Fruit fly (Drosophila melanogaster) whole organism, embryonic: ENCODE results near the gene grnd.
A peak's percentile ranks its signal among the peaks of the same experiment; 100 is the strongest.

Source experiments
- Abd-B ChIP-seq: fragments of 200-800 bp; sonication (Bioruptor generic); optimal IDR thresholded peaks from 2 replicates; lab custom pipeline; 2018; ENCODE audit warnings: missing biosample characterization, mild to moderate bottlenecking, missing genetic modification characterization, moderate library complexity
- C15 ChIP-seq: fragments of 200-800 bp; sonication (Bioruptor generic); IDR thresholded peaks from 3 replicates; pipeline ENCODE4 v1.3.6; 2022; ENCODE audit warnings: missing biosample characterization, missing genetic modification characterization
- CG10274 ChIP-seq: fragments of 200-800 bp; sonication (Bioruptor generic); optimal IDR thresholded peaks from 3 replicates; lab custom pipeline; 2017; ENCODE audit warnings: missing biosample characterization, mild to moderate bottlenecking, missing genetic modification characterization
- CG11560 ChIP-seq: fragments of 200-800 bp; sonication (Bioruptor generic); IDR thresholded peaks from 3 replicates; pipeline ENCODE4 v1.3.6; 2022; ENCODE audit warnings: missing biosample characterization, missing genetic modification characterization
- CG14667 ChIP-seq: fragments of 200-800 bp; sonication (Bioruptor generic); IDR thresholded peaks from 2 replicates; pipeline ENCODE4 v1.3.6; 2022; ENCODE audit warnings: missing biosample characterization, missing genetic modification characterization
- CG15011 ChIP-seq: fragments of 200-800 bp; sonication (Bioruptor generic); optimal IDR thresholded peaks from 3 replicates; lab custom pipeline; 2018; ENCODE audit warnings: missing biosample characterization, mild to moderate bottlenecking, missing genetic modification characterization
- CG15073 ChIP-seq: fragments of 200-800 bp; sonication (Bioruptor generic); optimal IDR thresholded peaks from 2 replicates; lab custom pipeline; 2016; ENCODE audit warnings: missing biosample characterization, missing genetic modification characterization
- CG1602 ChIP-seq: fragments of 200-800 bp; sonication (Bioruptor generic); optimal IDR thresholded peaks from 3 replicates; lab custom pipeline; 2016; ENCODE audit warnings: missing biosample characterization, missing genetic modification characterization
- CG16779 ChIP-seq: fragments of 200-800 bp; sonication (Bioruptor generic); IDR thresholded peaks from 2 replicates; pipeline ENCODE4 v1.3.6; 2022; ENCODE audit warnings: missing biosample characterization, missing genetic modification characterization
- CG17385 ChIP-seq: fragments of 200-800 bp; sonication (Bioruptor generic); optimal IDR thresholded peaks from 3 replicates; lab custom pipeline; 2018; ENCODE audit warnings: missing biosample characterization, mild to moderate bottlenecking, missing genetic modification characterization
- CG17912 ChIP-seq: fragments of 200-800 bp; sonication (Bioruptor generic); optimal IDR thresholded peaks from 2 replicates; lab custom pipeline; 2018; ENCODE audit warnings: missing biosample characterization, mild to moderate bottlenecking, missing genetic modification characterization
- CG2199 ChIP-seq: fragments of 200-800 bp; sonication (Bioruptor generic); IDR thresholded peaks from 3 replicates; pipeline ENCODE4 v1.3.6; 2022; ENCODE audit warnings: missing biosample characterization, missing genetic modification characterization
- CG2875 ChIP-seq: fragments of 200-800 bp; sonication (Bioruptor generic); optimal IDR thresholded peaks from 2 replicates; lab custom pipeline; 2017; ENCODE audit warnings: missing biosample characterization, mild to moderate bottlenecking, missing genetic modification characterization, missing genetic modification reagents
- CG3163 ChIP-seq: fragments of 200-800 bp; sonication (Bioruptor generic); optimal IDR thresholded peaks from 3 replicates; lab custom pipeline; 2016; ENCODE audit warnings: missing biosample characterization, missing genetic modification characterization
- CG4328 ChIP-seq: fragments of 200-800 bp; sonication (Bioruptor generic); optimal IDR thresholded peaks from 3 replicates; lab custom pipeline; 2017; ENCODE audit warnings: missing biosample characterization, missing genetic modification reagents, missing genetic modification characterization
- CG6683 ChIP-seq: fragments of 200-800 bp; sonication (Bioruptor generic); optimal IDR thresholded peaks from 2 replicates; lab custom pipeline; 2017; ENCODE audit warnings: missing biosample characterization, mild to moderate bottlenecking, missing genetic modification characterization, missing genetic modification reagents
- CG8359 ChIP-seq: fragments of 200-800 bp; sonication (Bioruptor generic); optimal IDR thresholded peaks from 2 replicates; lab custom pipeline; 2017; ENCODE audit warnings: missing biosample characterization, mild to moderate bottlenecking, missing genetic modification characterization, borderline replicate concordance
- CrebB ChIP-seq: fragments of 200-800 bp; sonication (Bioruptor generic); optimal IDR thresholded peaks from 3 replicates; lab custom pipeline; 2018; ENCODE audit warnings: missing biosample characterization, mild to moderate bottlenecking, missing genetic modification characterization
- Dbx ChIP-seq: fragments of 200-800 bp; sonication (Bioruptor generic); IDR thresholded peaks from 3 replicates; pipeline ENCODE4 v1.3.6; 2022; ENCODE audit warnings: missing biosample characterization, missing genetic modification characterization
- Doc2 ChIP-seq: fragments of 200-800 bp; sonication (Bioruptor generic); IDR thresholded peaks from 2 replicates; pipeline ENCODE4 v1.3.6; 2022; ENCODE audit warnings: missing biosample characterization, missing genetic modification characterization
- Dp ChIP-seq: fragments of 200-800 bp; sonication (Bioruptor generic); optimal IDR thresholded peaks from 2 replicates; lab custom pipeline; 2018; ENCODE audit warnings: missing biosample characterization, mild to moderate bottlenecking, missing genetic modification characterization, moderate library complexity
- E2f1 ChIP-seq: fragments of 200-800 bp; sonication (Bioruptor generic); IDR thresholded peaks from 2 replicates; pipeline ENCODE4 v1.3.6; 2022; ENCODE audit warnings: missing biosample characterization, missing genetic modification characterization
- Fer1 ChIP-seq: fragments of 200-800 bp; sonication (Bioruptor generic); optimal IDR thresholded peaks from 2 replicates; lab custom pipeline; 2017; ENCODE audit warnings: missing biosample characterization, mild to moderate bottlenecking, missing genetic modification characterization
- Hey ChIP-seq: fragments of 200-800 bp; sonication (Bioruptor generic); optimal IDR thresholded peaks from 3 replicates; lab custom pipeline; 2018; ENCODE audit warnings: missing biosample characterization, mild to moderate bottlenecking, missing genetic modification characterization
- HmgD ChIP-seq: fragments of 200-800 bp; sonication (Bioruptor generic); optimal IDR thresholded peaks from 3 replicates; lab custom pipeline; 2016; ENCODE audit warnings: missing biosample characterization, missing genetic modification characterization
- Hr39 ChIP-seq: fragments of >200 bp; optimal IDR thresholded peaks from 2 replicates; lab custom pipeline; 2017
- Hr51 ChIP-seq, 2 experiments: fragments of 200-800 bp; sonication (Bioruptor generic); optimal IDR thresholded peaks; 2 replicates in 1 of 2; 3 replicates in 1 of 2; lab custom pipeline; 2016 to 2018; ENCODE audit warnings: missing biosample characterization in 2 of 2, missing genetic modification characterization in 2 of 2, mild to moderate bottlenecking in 1 of 2, moderate library complexity in 1 of 2
- Lpt ChIP-seq: fragments of >200 bp; optimal IDR thresholded peaks from 2 replicates; lab custom pipeline; 2018; ENCODE audit warnings: missing biosample characterization, missing genetic modification characterization
- Mad ChIP-seq: fragments of 200-800 bp; sonication (Bioruptor generic); optimal IDR thresholded peaks from 2 replicates; lab custom pipeline; 2016; ENCODE audit warnings: missing biosample characterization, missing genetic modification characterization
- Med ChIP-seq: fragments of 200-800 bp; sonication (Bioruptor generic); peaks from one replicate; lab custom pipeline; 2016; ENCODE audit warnings: missing biosample characterization, missing genetic modification characterization, mild to moderate bottlenecking, inconsistent platforms, moderate library complexity
- Mrtf ChIP-seq: fragments of 200-800 bp; sonication (Bioruptor generic); IDR thresholded peaks from 3 replicates; pipeline ENCODE4 v1.3.6; 2022; ENCODE audit warnings: missing biosample characterization, missing genetic modification characterization
- NK7.1 ChIP-seq: fragments of 200-800 bp; sonication (Bioruptor generic); optimal IDR thresholded peaks from 3 replicates; lab custom pipeline; 2016; ENCODE audit warnings: missing biosample characterization, missing genetic modification characterization
- PHDP ChIP-seq: fragments of 200-800 bp; sonication (Bioruptor generic); optimal IDR thresholded peaks from 3 replicates; lab custom pipeline; 2018; ENCODE audit warnings: missing biosample characterization, mild to moderate bottlenecking, missing genetic modification characterization, moderate library complexity
- Pdp1 ChIP-seq, 2 experiments: fragments of 200-800 bp; sonication (Bioruptor generic); optimal IDR thresholded peaks; 3 replicates each; lab custom pipeline; 2016; ENCODE audit warnings: missing biosample characterization in 2 of 2, missing genetic modification characterization in 2 of 2, mild to moderate bottlenecking in 1 of 2, moderate library complexity in 1 of 2
- TFAM ChIP-seq: fragments of 200-800 bp; sonication (Bioruptor generic); optimal IDR thresholded peaks from 2 replicates; lab custom pipeline; 2017; ENCODE audit warnings: missing biosample characterization, missing genetic modification characterization, inconsistent platforms
- ash1 ChIP-seq: fragments of 200-800 bp; sonication (Bioruptor generic); optimal IDR thresholded peaks from 2 replicates; lab custom pipeline; 2018; ENCODE audit warnings: missing biosample characterization, mild to moderate bottlenecking, missing genetic modification characterization
- bigmax ChIP-seq: fragments of 200-800 bp; sonication (Bioruptor generic); optimal IDR thresholded peaks from 2 replicates; lab custom pipeline; 2018; ENCODE audit warnings: missing biosample characterization, mild to moderate bottlenecking, missing genetic modification characterization
- crol ChIP-seq: fragments of 200-800 bp; sonication (Bioruptor generic); IDR thresholded peaks from 2 replicates; pipeline ENCODE4 v1.3.6; 2022; ENCODE audit warnings: missing biosample characterization, missing genetic modification characterization
- ewg ChIP-seq: fragments of 200-800 bp; sonication (Bioruptor generic); optimal IDR thresholded peaks from 3 replicates; lab custom pipeline; 2017; ENCODE audit warnings: mild to moderate bottlenecking, missing biosample characterization, missing genetic modification reagents, missing genetic modification characterization
- eyg ChIP-seq: fragments of 200-800 bp; sonication (Bioruptor generic); optimal IDR thresholded peaks from 3 replicates; lab custom pipeline; 2016; ENCODE audit warnings: missing biosample characterization, missing genetic modification characterization
- gfzf ChIP-seq: fragments of 200-800 bp; sonication (Bioruptor generic); optimal IDR thresholded peaks from 2 replicates; lab custom pipeline; 2016; ENCODE audit warnings: missing biosample characterization, mild to moderate bottlenecking, missing genetic modification characterization, moderate library complexity
- jumu ChIP-seq: fragments of 200-800 bp; sonication (Bioruptor generic); optimal IDR thresholded peaks from 3 replicates; lab custom pipeline; 2016; ENCODE audit warnings: missing biosample characterization, missing genetic modification characterization
- lab ChIP-seq: fragments of 200-800 bp; sonication (Bioruptor generic); optimal IDR thresholded peaks from 3 replicates; lab custom pipeline; 2017; ENCODE audit warnings: missing biosample characterization, missing genetic modification characterization, mild to moderate bottlenecking, moderate library complexity, missing genetic modification reagents
- lmd ChIP-seq: fragments of 200-800 bp; sonication (Bioruptor generic); IDR thresholded peaks from 2 replicates; pipeline ENCODE4 v1.3.6; 2022; ENCODE audit warnings: missing biosample characterization, missing genetic modification characterization
- org-1 ChIP-seq: fragments of 200-800 bp; sonication (Bioruptor generic); optimal IDR thresholded peaks from 2 replicates; lab custom pipeline; 2017; ENCODE audit warnings: missing biosample characterization, missing genetic modification characterization
- pan ChIP-seq, 4 experiments: fragments of >200 bp in 3 of 4; fragments of 200-800 bp in 1 of 4; sonication (Bioruptor generic) in 1 of 4; optimal IDR thresholded peaks in 3 of 4; IDR thresholded peaks in 1 of 4; 2 replicates each; pipeline versions ENCODE4 v1.3.6 to Lab custom; 2017 to 2022; ENCODE audit warnings: missing biosample characterization in 2 of 4, missing genetic modification characterization in 2 of 4, mixed read lengths in 1 of 4
- schlank ChIP-seq: fragments of 200-800 bp; sonication (Bioruptor generic); optimal IDR thresholded peaks from 2 replicates; lab custom pipeline; 2018; ENCODE audit warnings: missing biosample characterization, mild to moderate bottlenecking, missing genetic modification characterization
- sens ChIP-seq: fragments of 200-800 bp; sonication (Bioruptor generic); peaks from one replicate; lab custom pipeline; 2016; ENCODE audit warnings: missing biosample characterization, missing genetic modification characterization
- so ChIP-seq: fragments of 200-800 bp; sonication (Bioruptor generic); IDR thresholded peaks from 3 replicates; pipeline ENCODE4 v1.3.6; 2022; ENCODE audit warnings: missing biosample characterization, missing genetic modification characterization
- sr ChIP-seq: fragments of 200-800 bp; sonication (Bioruptor generic); IDR thresholded peaks from 3 replicates; pipeline ENCODE4 v1.3.6; 2022; ENCODE audit warnings: missing biosample characterization, missing genetic modification characterization
- tap ChIP-seq: fragments of 200-800 bp; optimal IDR thresholded peaks from 3 replicates; lab custom pipeline; 2019; ENCODE audit warnings: missing biosample characterization, mild to moderate bottlenecking, missing genetic modification characterization, moderate library complexity

Gene grnd

DNA sequence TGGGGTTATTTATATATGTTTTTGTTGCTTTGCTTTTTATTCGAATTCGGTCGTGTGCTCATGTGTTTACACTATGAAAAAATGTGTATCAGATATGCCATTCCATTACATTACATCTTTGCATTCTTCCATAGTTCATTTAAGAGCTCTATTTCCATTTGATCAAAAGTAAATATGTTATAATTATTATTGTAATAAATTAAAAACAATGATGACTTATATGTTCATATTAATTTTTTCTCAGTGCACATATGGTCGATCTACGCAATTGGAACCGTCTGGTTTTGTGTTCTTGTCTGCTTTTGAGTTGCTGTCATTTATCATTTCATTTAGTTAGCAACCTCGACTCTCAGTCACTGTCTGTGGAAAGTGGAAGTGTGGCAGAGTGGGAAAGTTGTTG, 7.8 kb upstream of the grnd start (continued):
- TF ChIP-seq CG1602 (peak; percentile 89), NK7.1 (GFP tag; lab: Kevin White, UChicago) (no peak), Mrtf (peak; percentile 74; the same call in 2 of the 3 replicates), CG10274 (GFP tag; lab: Kevin White, UChicago) (peak; percentile 36), CG4328 (GFP tag; lab: Kevin White, UChicago) (peak; percentile 67), CG8359 (peak; percentile 67), CG15073 (GFP tag; lab: Kevin White, UChicago) (peak; percentile 39), PHDP (peak; percentile 93), Hr39 (lab: Kevin White, UChicago) (no peak), CrebB (tag; lab: Kevin White, UChicago) (peak; percentile 77), Dbx (GFP tag; lab: Robert Waterston, UW) (peak; percentile 85), HmgD (GFP tag; lab: Kevin White, UChicago) (no peak), TFAM (GFP tag; lab: Kevin White, UChicago) (no peak), so (peak; percentile 88), CG11560 (tag; lab: Robert Waterston, UW) (no peak; the same call in 2 of the 3 replicates), CG16779 (GFP tag; lab: Robert Waterston, UW) (0 out of 2 replicates have a peak, but pooled peaks have one; percentile 27), pan (optimal IDR thresholded peaks at IDR 0.05; lab: Kevin White, UChicago) (no peak), pan (GFP tag; optimal IDR thresholded peaks at IDR 0.05 in 1 of 2, IDR thresholded peaks at IDR 0.05 in 1 of 2) (no peak), Hr51 (GFP tag; optimal IDR thresholded peaks at IDR 0.05; lab: Kevin White, UChicago) (peak in 1 of 2 experiments; percentile 53), crol (GFP tag; lab: Robert Waterston, UW) (peak; percentile 58), C15 (GFP tag; lab: Robert Waterston, UW) (peak; percentile 88), jumu (GFP tag; lab: Kevin White, UChicago) (no peak), bigmax (GFP tag; lab: Kevin White, UChicago) (no peak), lmd (GFP tag; lab: Robert Waterston, UW) (peak; percentile 90), Med (GFP tag; lab: Kevin White, UChicago) (peak; percentile 82), ash1 (no peak), CG6683 (GFP tag; lab: Kevin White, UChicago) (no peak), Fer1 (GFP tag; lab: Kevin White, UChicago) (no peak), CG3163 (GFP tag; lab: Kevin White, UChicago) (no peak), CG17385 (GFP tag; lab: Kevin White, UChicago) (peak; percentile 85), sr (GFP tag; lab: Robert Waterston, UW) (no peak; the same call in 2 of the 3 replicates), E2f1 (peak; percentile 91), CG14667 (GFP tag; lab: Robert Waterston, UW) (peak; percentile 93), Mad (GFP tag; lab: Kevin White, UChicago) (peak; percentile 34), Hey (tag; lab: Kevin White, UChicago) (no peak), org-1 (peak; percentile 78), lab (GFP tag; lab: Kevin White, UChicago) (peak; percentile 90), gfzf (GFP tag; lab: Kevin White, UChicago) (no peak), Dp (GFP tag; lab: Kevin White, UChicago) (no peak), CG2875 (GFP tag; lab: Kevin White, UChicago) (peak; percentile 87), schlank (peak; percentile 10), Lpt (GFP tag; lab: Kevin White, UChicago) (no peak), sens (GFP tag; lab: Kevin White, UChicago) (peak; percentile 96), Doc2 (GFP tag; lab: Robert Waterston, UW) (no peak), eyg (GFP tag; lab: Kevin White, UChicago) (no peak), CG2199 (GFP tag; lab: Robert Waterston, UW) (peak; percentile 91), CG17912 (GFP tag; lab: Kevin White, UChicago) (no peak), Abd-B (peak; percentile 91), Pdp1 (GFP tag; optimal IDR thresholded peaks at IDR 0.05; lab: Kevin White, UChicago) (peak in 1 of 2 experiments; percentile 46), tap (tag; lab: Kevin White, UChicago) (peak; percentile 91), CG15011 (peak; percentile 70), ewg (GFP tag; lab: Kevin White, UChicago) (peak; percentile 67)
